Worm (Caenorhabditis elegans) whole organism, young adult: Measurements from ENCODE around the gene ppat-1.

ENCODE experiments used
- D2030.7 ChIP-seq: fragments of 200-800 bp; sonication (Bioruptor generic); IDR thresholded peaks from 2 replicates; pipeline ENCODE4 v1.3.6; 2022; ENCODE audit warnings: missing genetic modification reagents, missing genetic modification characterization, missing compliant biosample characterization
- K12H6.12 ChIP-seq: fragments of 200-800 bp; sonication (Bioruptor generic); optimal IDR thresholded peaks from 2 replicates; lab custom pipeline; 2018; ENCODE audit warnings: mild to moderate bottlenecking, missing genetic modification characterization, missing compliant biosample characterization
- T07F8.4 ChIP-seq: sonication (generic microtip); optimal IDR thresholded peaks from 2 replicates; lab custom pipeline; 2016; ENCODE audit warnings: mild to moderate bottlenecking, missing genetic modification characterization, moderate library complexity, missing compliant biosample characterization
- Y53G8AR.9 ChIP-seq: fragments of 200-800 bp; sonication (Bioruptor generic); conservative IDR thresholded peaks from 2 replicates; pipeline ENCODE4 v1.3.6; 2022; ENCODE audit warnings: missing genetic modification reagents, missing genetic modification characterization, missing compliant biosample characterization
- Y56A3A.18 ChIP-seq: fragments of 200-800 bp; sonication (Bioruptor generic); IDR thresholded peaks from 2 replicates; pipeline ENCODE4 v1.3.6; 2022; ENCODE audit warnings: missing genetic modification reagents, missing genetic modification characterization, missing compliant biosample characterization
- ama-1 ChIP-seq, 3 experiments: fragments of 150-350 bp in 1 of 3; sonication (generic microtip) in 2 of 3; optimal IDR thresholded peaks; 2 replicates each; lab custom pipeline; 2014 to 2018; ENCODE audit warnings: missing biosample characterization in 2 of 3, missing genetic modification characterization in 2 of 3, missing genetic modification reagents in 2 of 3
- aptf-2 ChIP-seq: fragments of 200-800 bp; sonication (Bioruptor generic); conservative IDR thresholded peaks from 2 replicates; pipeline ENCODE4 v1.3.6; 2022; ENCODE audit warnings: missing genetic modification reagents, missing genetic modification characterization, missing compliant biosample characterization
- atf-7 ChIP-seq: sonication (generic microtip); optimal IDR thresholded peaks from 2 replicates; lab custom pipeline; 2017; ENCODE audit warnings: mild to moderate bottlenecking, missing genetic modification characterization, missing compliant biosample characterization
- attf-5 ChIP-seq: fragments of 200-800 bp; sonication (Bioruptor generic); optimal IDR thresholded peaks from 2 replicates; lab custom pipeline; 2018; ENCODE audit warnings: mild to moderate bottlenecking, missing genetic modification characterization, missing compliant biosample characterization
- cebp-1 ChIP-seq, 2 experiments: fragments of 200-800 bp in 1 of 2; sonication (Bioruptor generic) in 1 of 2; sonication (generic microtip) in 1 of 2; IDR thresholded peaks in 1 of 2; optimal IDR thresholded peaks in 1 of 2; 2 replicates each; pipeline versions ENCODE4 v1.3.6 to Lab custom; 2017 to 2022; ENCODE audit warnings: missing compliant biosample characterization in 2 of 2, missing genetic modification characterization in 2 of 2, mild to moderate bottlenecking in 1 of 2, missing genetic modification reagents in 1 of 2, moderate library complexity in 1 of 2
- ceh-27 ChIP-seq: fragments of 200-800 bp; sonication (Bioruptor generic); optimal IDR thresholded peaks from 2 replicates; lab custom pipeline; 2018; ENCODE audit warnings: mild to moderate bottlenecking, missing genetic modification characterization, moderate library complexity, missing compliant biosample characterization
- ceh-91 ChIP-seq: fragments of 200-800 bp; sonication (Bioruptor generic); IDR thresholded peaks from 2 replicates; pipeline ENCODE4 v1.3.6; 2022; ENCODE audit warnings: missing genetic modification reagents, missing genetic modification characterization, missing compliant biosample characterization
- die-1 ChIP-seq: sonication (generic microtip); optimal IDR thresholded peaks from 2 replicates; lab custom pipeline; 2016; ENCODE audit warnings: missing genotype, mild to moderate bottlenecking, missing genetic modification characterization, missing compliant biosample characterization
- dpff-1 ChIP-seq: sonication (generic microtip); optimal IDR thresholded peaks from 2 replicates; lab custom pipeline; 2017; ENCODE audit warnings: mild to moderate bottlenecking, missing genetic modification characterization, missing compliant biosample characterization
- egl-18 ChIP-seq: fragments of 200-800 bp; sonication (Bioruptor generic); IDR thresholded peaks from 2 replicates; pipeline ENCODE4 v1.3.6; 2022; ENCODE audit warnings: missing genetic modification reagents, missing genetic modification characterization, missing compliant biosample characterization
- ets-4 ChIP-seq: fragments of 200-800 bp; sonication (Bioruptor generic); optimal IDR thresholded peaks from 2 replicates; lab custom pipeline; 2018; ENCODE audit warnings: mild to moderate bottlenecking, missing genetic modification characterization, missing compliant biosample characterization
- hmg-1.2 ChIP-seq: fragments of 200-800 bp; sonication (Bioruptor generic); IDR thresholded peaks from 2 replicates; pipeline ENCODE4 v1.3.6; 2022; ENCODE audit warnings: missing genetic modification reagents, missing genetic modification characterization, missing compliant biosample characterization
- lag-1 ChIP-seq: fragments of 200-800 bp; sonication (Bioruptor generic); IDR thresholded peaks from 2 replicates; pipeline ENCODE4 v1.3.6; 2022; ENCODE audit warnings: missing genetic modification reagents, missing genetic modification characterization, missing compliant biosample characterization
- lin-35 ChIP-seq, 3 experiments: fragments of 150-350 bp in 2 of 3; sonication (generic microtip) in 1 of 3; optimal IDR thresholded peaks; 2 replicates each; lab custom pipeline; 2014 to 2018; ENCODE audit warnings: missing biosample characterization in 3 of 3, missing genetic modification characterization in 3 of 3, missing genetic modification reagents in 3 of 3
- lir-1 ChIP-seq: fragments of 200-800 bp; sonication (Bioruptor generic); conservative IDR thresholded peaks from 2 replicates; pipeline ENCODE4 v1.3.6; 2022; ENCODE audit warnings: missing genetic modification reagents, missing genetic modification characterization, missing compliant biosample characterization
- lsy-27 ChIP-seq: sonication (generic microtip); optimal IDR thresholded peaks from 2 replicates; lab custom pipeline; 2017; ENCODE audit warnings: missing genetic modification characterization, mild to moderate bottlenecking, missing compliant biosample characterization, antibody characterized with exemption, missing genotype, borderline replicate concordance; ENCODE audit not compliant: insufficient read depth
- madf-3 ChIP-seq: fragments of 200-800 bp; sonication (Bioruptor generic); IDR thresholded peaks from 2 replicates; pipeline ENCODE4 v1.3.6; 2022; ENCODE audit warnings: missing genetic modification reagents, missing genetic modification characterization, missing compliant biosample characterization
- madf-8 ChIP-seq: fragments of 200-800 bp; sonication (Bioruptor generic); conservative IDR thresholded peaks from 2 replicates; pipeline ENCODE4 v1.3.6; 2022; ENCODE audit warnings: missing genetic modification reagents, missing genetic modification characterization, missing compliant biosample characterization
- nfya-2 ChIP-seq: fragments of 200-800 bp; sonication (Bioruptor generic); IDR thresholded peaks from 2 replicates; pipeline ENCODE4 v1.3.6; 2022; ENCODE audit warnings: missing genetic modification reagents, missing genetic modification characterization, missing compliant biosample characterization
- nhr-120 ChIP-seq: fragments of 200-800 bp; sonication (Bioruptor generic); IDR thresholded peaks from 2 replicates; pipeline ENCODE4 v1.3.6; 2022; ENCODE audit warnings: missing genetic modification characterization, missing compliant biosample characterization
- pbrm-1 ChIP-seq: fragments of 200-800 bp; sonication (Bioruptor generic); IDR thresholded peaks from 2 replicates; pipeline ENCODE4 v1.3.6; 2022; ENCODE audit warnings: missing genetic modification reagents, missing genetic modification characterization, missing compliant biosample characterization
- sea-2 ChIP-seq: fragments of 200-800 bp; sonication (Bioruptor generic); IDR thresholded peaks from 2 replicates; pipeline ENCODE4 v1.3.6; 2022; ENCODE audit warnings: missing genetic modification characterization, missing compliant biosample characterization
- somi-1 ChIP-seq: fragments of 200-800 bp; sonication (Bioruptor generic); optimal IDR thresholded peaks from 2 replicates; lab custom pipeline; 2018; ENCODE audit warnings: mild to moderate bottlenecking, missing genetic modification characterization, missing compliant biosample characterization
- tbx-9 ChIP-seq: sonication (generic microtip); optimal IDR thresholded peaks from 2 replicates; lab custom pipeline; 2016; ENCODE audit warnings: borderline replicate concordance, missing genetic modification characterization, inconsistent platforms, missing compliant biosample characterization
- xnd-1 ChIP-seq: sonication (generic microtip); optimal IDR thresholded peaks from 2 replicates; lab custom pipeline; 2016; ENCODE audit warnings: missing genotype, missing genetic modification reagents, missing genetic modification characterization, missing compliant biosample characterization
- ztf-25 ChIP-seq: fragments of 200-800 bp; sonication (Bioruptor generic); IDR thresholded peaks from 2 replicates; pipeline ENCODE4 v1.3.6; 2022; ENCODE audit warnings: missing genetic modification reagents, missing genetic modification characterization, missing compliant biosample characterization
- ztf-28 ChIP-seq: fragments of 200-800 bp; sonication (Bioruptor generic); IDR thresholded peaks from 2 replicates; pipeline ENCODE4 v1.3.6; 2022; ENCODE audit warnings: missing genetic modification reagents, missing genetic modification characterization, missing compliant biosample characterization

Gene ppat-1

ce11 chrIII:4657386-4657785 is 31.7 kb upstream of the ppat-1 start:
- TF ChIP-seq madf-8 (GFP tag; lab: Robert Waterston, UW) = no peak
- TF ChIP-seq Y53G8AR.9 = no peak
- TF ChIP-seq attf-5 (GFP tag; lab: Kevin White, UChicago) = no peak
- TF ChIP-seq nfya-2 (GFP tag; lab: Robert Waterston, UW) = no peak
- TF ChIP-seq ztf-28 (GFP tag; lab: Robert Waterston, UW) = no peak

- TF ChIP-seq cebp-1 (GFP tag; IDR thresholded peaks at IDR 0.05; lab: Robert Waterston, UW) (no peak), cebp-1 (tag; optimal IDR thresholded peaks at IDR 0.05; lab: Kevin White, UChicago) (peak; percentile 86), K12H6.12 (tag; lab: Kevin White, UChicago) (peak; percentile 60), atf-7 (peak; percentile 47), lin-35 (GFP tag; optimal IDR thresholded peaks at IDR 0.05; lab: Kevin White, UChicago) (peak in 1 of 3 experiments; percentile 45), nfya-2 (GFP tag; lab: Robert Waterston, UW) (no peak)
Observed at ce11 chrIII:4658384-4658844, 30.7 kb upstream of the ppat-1 start, which contains the start of gene cdka-1. Gene cdka-1 (plus strand): TSS chrIII:4658794.

ce11 chrIII:4659426-4659825 is 29.7 kb upstream of the ppat-1 start:
- TF ChIP-seq ceh-27 (GFP tag; lab: Kevin White, UChicago) (peak; percentile 72), T07F8.4 (no peak), ama-1 (optimal IDR thresholded peaks at IDR 0.05; lab: Kevin White, UChicago) (no peak), ama-1 (GFP tag; optimal IDR thresholded peaks at IDR 0.05; lab: Kevin White, UChicago) (no peak), egl-18 (GFP tag; lab: Robert Waterston, UW) (no peak)

ce11 chrIII:4665272-4665671 is 23.8 kb upstream of the ppat-1 start, which contains the start of gene T23F11.4:
Gene T23F11.4 (minus strand): TSS chrIII:4665372.
- TF ChIP-seq lin-35 (GFP tag; optimal IDR thresholded peaks at IDR 0.05; lab: Kevin White, UChicago) (no peak), D2030.7 (no peak), tbx-9 (tag; lab: Kevin White, UChicago) (no peak), dpff-1 (tag; lab: Kevin White, UChicago) (no peak), K12H6.12 (tag; lab: Kevin White, UChicago) (no peak), die-1 (tag; lab: Kevin White, UChicago) (no peak), lag-1 (GFP tag; lab: Robert Waterston, UW) (no peak), ztf-25 (GFP tag; lab: Robert Waterston, UW) (no peak), Y56A3A.18 (GFP tag; lab: Robert Waterston, UW) (no peak), aptf-2 (GFP tag; lab: Robert Waterston, UW) (no peak), ets-4 (no peak), pbrm-1 (GFP tag; lab: Robert Waterston, UW) (no peak), somi-1 (GFP tag; lab: Kevin White, UChicago) (no peak), ceh-91 (GFP tag; lab: Robert Waterston, UW) (no peak), madf-3 (GFP tag; lab: Robert Waterston, UW) (no peak), lsy-27 (tag; lab: Kevin White, UChicago) (no peak)

ce11 chrIII:4666753-4667400 is 22.2 kb upstream of the ppat-1 start:
- no peak for TF ChIP-seq nhr-120
- peak; percentile 54; the same call in 1 of the 2 replicates for TF ChIP-seq hmg-1.2
- peak; percentile 26; the same call in 1 of the 2 replicates for TF ChIP-seq lir-1 (GFP tag; lab: Robert Waterston, UW)
- TF ChIP-seq attf-5 (GFP tag; lab: Kevin White, UChicago) = peak; percentile 6
- TF ChIP-seq egl-18 (GFP tag; lab: Robert Waterston, UW) = no peak
- TF ChIP-seq ceh-27 (GFP tag; lab: Kevin White, UChicago) = peak; percentile 86
- TF ChIP-seq xnd-1 (tag; lab: Kevin White, UChicago) = no peak
- no peak for TF ChIP-seq sea-2 (GFP tag; lab: Robert Waterston, UW)
- TF ChIP-seq, all 124 proteins: peak for 4
